Worm (Caenorhabditis elegans): ENCODE data around the gene srbc-5.

The srbc-5 gene

DNA sequence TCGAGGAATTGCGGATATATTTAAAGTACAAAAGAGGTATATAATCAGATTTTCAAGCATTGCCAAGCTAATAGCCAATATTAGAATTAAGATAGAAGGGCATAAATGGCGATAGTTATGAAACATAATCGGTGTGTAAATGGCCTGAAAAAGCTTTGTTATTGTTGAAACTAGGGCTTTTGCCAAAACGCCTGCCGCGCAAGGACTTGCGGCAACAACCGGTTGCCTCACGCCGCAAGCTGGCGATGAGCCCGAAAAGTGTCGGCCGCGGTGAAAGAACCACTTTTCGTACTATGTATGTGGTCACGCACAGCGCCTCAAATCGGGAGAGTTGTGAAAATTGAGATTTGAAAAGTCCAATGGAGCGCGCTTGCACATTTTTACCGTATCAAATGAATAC is 39.3 kb downstream of the srbc-5 start:
- TF ChIP-seq ets-7 (tag; optimal IDR thresholded peaks at IDR 0.05), result no peak
- no peak for TF ChIP-seq flt-1 (GFP tag; IDR thresholded peaks at IDR 0.05)
- no peak for TF ChIP-seq ceh-36 (tag; optimal IDR thresholded peaks at IDR 0.05)
- no peak for TF ChIP-seq ama-1 (optimal IDR thresholded peaks at IDR 0.05)
- no peak for TF ChIP-seq tbx-37 (GFP tag; conservative IDR thresholded peaks at IDR 0.05)
- TF ChIP-seq B0310.2 (tag; optimal IDR thresholded peaks at IDR 0.05), result no peak
- TF ChIP-seq ceh-13 (GFP tag; optimal IDR thresholded peaks at IDR 0.05), result no peak
- no peak for TF ChIP-seq sea-1 (GFP tag; conservative IDR thresholded peaks at IDR 0.05)
- no peak for TF ChIP-seq tra-4 (tag; optimal IDR thresholded peaks at IDR 0.05)
- no peak for TF ChIP-seq hmbx-1 (tag; optimal IDR thresholded peaks at IDR 0.05)
- no peak for TF ChIP-seq hnd-1 (tag; optimal IDR thresholded peaks at IDR 0.05)
- TF ChIP-seq pes-1 (GFP tag; IDR thresholded peaks at IDR 0.05), result no peak
- no peak for TF ChIP-seq scrt-1 (GFP tag; IDR thresholded peaks at IDR 0.05)
- no peak for TF ChIP-seq tbx-11 (GFP tag; IDR thresholded peaks at IDR 0.05)
- TF ChIP-seq F13C5.2 (tag; optimal IDR thresholded peaks at IDR 0.05), result no peak

DNA sequence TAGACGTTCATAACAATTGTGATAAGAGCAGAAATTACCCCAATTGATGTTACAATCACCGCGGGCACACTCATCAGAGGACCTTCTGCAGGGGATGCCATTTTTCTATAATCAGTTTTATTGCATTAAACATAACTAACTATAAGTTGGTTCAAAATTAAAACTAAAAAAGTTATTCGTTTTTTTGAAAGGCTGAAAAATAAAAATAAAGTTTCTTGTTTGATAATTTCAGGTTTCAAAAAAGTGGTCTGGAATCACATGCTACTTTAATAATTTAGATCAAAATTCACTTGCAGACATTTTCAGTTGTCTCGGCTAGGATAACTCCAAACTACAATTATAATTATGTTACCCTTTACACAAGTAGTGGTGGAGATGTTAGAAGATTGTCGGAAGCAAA is 41.7 kb downstream of the srbc-5 start, which contains the start of gene srbc-1:
Gene srbc-1, minus strand, starts transcription at position 101 of the 400 bp plus-strand sequence.
- TF ChIP-seq F13C5.2 (tag; optimal IDR thresholded peaks at IDR 0.05) (no peak), tbx-11 (GFP tag; IDR thresholded peaks at IDR 0.05) (no peak), hmg-4 (GFP tag; optimal IDR thresholded peaks at IDR 0.05) (no peak), ceh-13 (GFP tag; optimal IDR thresholded peaks at IDR 0.05) (no peak), pes-1 (GFP tag; IDR thresholded peaks at IDR 0.05) (no peak), tbx-37 (GFP tag; conservative IDR thresholded peaks at IDR 0.05) (no peak), ets-7 (tag; optimal IDR thresholded peaks at IDR 0.05) (no peak), aly-1 (tag; optimal IDR thresholded peaks at IDR 0.05) (no peak), ama-1 (optimal IDR thresholded peaks at IDR 0.05) (no peak), ceh-36 (tag; optimal IDR thresholded peaks at IDR 0.05) (no peak)

DNA sequence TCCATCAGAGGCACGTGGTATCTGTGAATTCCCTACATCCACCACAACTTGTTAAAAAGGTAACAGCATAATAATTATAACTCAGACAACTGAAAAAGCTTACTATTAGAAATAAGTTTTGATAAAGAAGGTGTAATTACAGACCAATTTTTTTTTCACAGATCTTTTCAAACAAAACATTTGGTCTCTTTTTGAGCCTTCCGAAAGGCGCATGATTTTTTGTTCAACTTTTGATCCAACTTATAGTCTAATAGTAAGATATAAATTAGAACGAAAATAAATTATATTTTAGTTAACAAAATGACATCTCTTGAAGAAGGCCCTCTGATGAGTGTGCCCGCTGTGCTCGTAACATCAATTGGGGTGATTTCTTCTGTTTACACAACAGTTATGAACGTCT is 48.0 kb downstream of the srbc-5 start, which contains the start of gene srbc-3:
Gene srbc-3, plus strand, starts transcription at position 301 of the 400 bp plus-strand sequence.
- TF ChIP-seq hmbx-1 (tag; optimal IDR thresholded peaks at IDR 0.05), result no peak
- TF ChIP-seq ceh-13 (GFP tag; optimal IDR thresholded peaks at IDR 0.05), result no peak
- no peak for TF ChIP-seq ceh-36 (tag; optimal IDR thresholded peaks at IDR 0.05)
- TF ChIP-seq hmg-4 (GFP tag; optimal IDR thresholded peaks at IDR 0.05), result no peak
- no peak for TF ChIP-seq flt-1 (GFP tag; IDR thresholded peaks at IDR 0.05)
- no peak for TF ChIP-seq tbx-37 (GFP tag; conservative IDR thresholded peaks at IDR 0.05)
- no peak for TF ChIP-seq ets-7 (tag; optimal IDR thresholded peaks at IDR 0.05)
- no peak for TF ChIP-seq pes-1 (GFP tag; IDR thresholded peaks at IDR 0.05)
- TF ChIP-seq hnd-1 (tag; optimal IDR thresholded peaks at IDR 0.05), result no peak
- no peak for TF ChIP-seq tbx-11 (GFP tag; IDR thresholded peaks at IDR 0.05)
- TF ChIP-seq F13C5.2 (tag; optimal IDR thresholded peaks at IDR 0.05), result no peak
- TF ChIP-seq B0310.2 (tag; optimal IDR thresholded peaks at IDR 0.05), result no peak
- no peak for TF ChIP-seq ama-1 (optimal IDR thresholded peaks at IDR 0.05)
- no peak for TF ChIP-seq tra-4 (tag; optimal IDR thresholded peaks at IDR 0.05)

All from whole organism, early embryonic.